Fruit fly (Drosophila melanogaster) whole organism, embryonic: Measurements from ENCODE around the gene Jon25Bi.

ENCODE experiments used
- ATbp ChIP-seq: fragments of 200-800 bp; sonication (Bioruptor generic); optimal IDR thresholded peaks from 2 replicates; lab custom pipeline; 2017; ENCODE audit warnings: missing biosample characterization, mild to moderate bottlenecking, missing genetic modification characterization, missing genetic modification reagents
- Ada2b ChIP-seq: fragments of 200-800 bp; sonication (Bioruptor generic); IDR thresholded peaks from 2 replicates; pipeline ENCODE4 v1.3.6; 2022; ENCODE audit warnings: missing biosample characterization, missing genetic modification characterization
- B-H1 ChIP-seq: fragments of 200-800 bp; sonication (Bioruptor generic); IDR thresholded peaks from 3 replicates; pipeline ENCODE4 v1.3.6; 2022; ENCODE audit warnings: missing biosample characterization, missing genetic modification characterization
- BtbVII ChIP-seq: fragments of 200-800 bp; sonication (Bioruptor generic); optimal IDR thresholded peaks from 3 replicates; lab custom pipeline; 2017; ENCODE audit warnings: missing biosample characterization, mild to moderate bottlenecking, missing genetic modification characterization
- CG10565 ChIP-seq: fragments of 200-800 bp; sonication (Bioruptor generic); optimal IDR thresholded peaks from 3 replicates; lab custom pipeline; 2016; ENCODE audit warnings: missing biosample characterization, mild to moderate bottlenecking, missing genetic modification characterization
- CG10654 ChIP-seq: fragments of 200-800 bp; sonication (Bioruptor generic); optimal IDR thresholded peaks from 2 replicates; lab custom pipeline; 2016; ENCODE audit warnings: missing biosample characterization, missing genetic modification characterization
- CG12659 ChIP-seq: fragments of 200-800 bp; sonication (Bioruptor generic); optimal IDR thresholded peaks from 3 replicates; lab custom pipeline; 2017; ENCODE audit warnings: mild to moderate bottlenecking, missing biosample characterization, missing genetic modification reagents, missing genetic modification characterization
- CG13287 ChIP-seq: fragments of 200-800 bp; sonication (Bioruptor generic); IDR thresholded peaks from 2 replicates; pipeline ENCODE4 v1.3.6; 2022; ENCODE audit warnings: missing biosample characterization, missing genetic modification characterization; ENCODE audit not compliant: partially characterized antibody
- CG13775 ChIP-seq: fragments of 200-800 bp; sonication (Bioruptor generic); optimal IDR thresholded peaks from 3 replicates; lab custom pipeline; 2017; ENCODE audit warnings: missing biosample characterization, mild to moderate bottlenecking, missing genetic modification characterization
- CG14014 ChIP-seq: fragments of 200-800 bp; sonication (Bioruptor generic); IDR thresholded peaks from 2 replicates; pipeline ENCODE4 v1.3.6; 2022; ENCODE audit warnings: missing biosample characterization, missing genetic modification characterization
- CG14710 ChIP-seq: fragments of 200-800 bp; sonication (Bioruptor generic); optimal IDR thresholded peaks from 3 replicates; lab custom pipeline; 2019; ENCODE audit warnings: missing biosample characterization, mild to moderate bottlenecking, missing genetic modification characterization, moderate library complexity
- CG15479 ChIP-seq: fragments of 200-800 bp; sonication (Bioruptor generic); optimal IDR thresholded peaks from 3 replicates; lab custom pipeline; 2019; ENCODE audit warnings: missing biosample characterization, mild to moderate bottlenecking, missing genetic modification characterization, moderate library complexity
- CG18262 ChIP-seq: fragments of 200-800 bp; optimal IDR thresholded peaks from 3 replicates; lab custom pipeline; 2019; ENCODE audit warnings: missing biosample characterization, mild to moderate bottlenecking, missing genetic modification characterization, moderate library complexity
- CG18764 ChIP-seq: fragments of 200-800 bp; sonication (Bioruptor generic); optimal IDR thresholded peaks from 3 replicates; lab custom pipeline; 2016; ENCODE audit warnings: missing biosample characterization, missing genetic modification characterization
- CG2120 ChIP-seq: fragments of 200-800 bp; sonication (Bioruptor generic); optimal IDR thresholded peaks from 3 replicates; lab custom pipeline; 2016; ENCODE audit warnings: missing biosample characterization, missing genetic modification characterization
- CG2202 ChIP-seq: fragments of 200-800 bp; sonication (Bioruptor generic); optimal IDR thresholded peaks from 2 replicates; lab custom pipeline; 2018; ENCODE audit warnings: missing biosample characterization, mild to moderate bottlenecking, missing genetic modification characterization
- CG30403 ChIP-seq: fragments of 200-800 bp; sonication (Bioruptor generic); optimal IDR thresholded peaks from 3 replicates; lab custom pipeline; 2016; ENCODE audit warnings: missing biosample characterization, missing genetic modification characterization
- CG31388 ChIP-seq: fragments of 200-800 bp; sonication (Bioruptor generic); optimal IDR thresholded peaks from 2 replicates; lab custom pipeline; 2016; ENCODE audit warnings: missing biosample characterization, missing genetic modification characterization
- CG4328 ChIP-seq: fragments of 200-800 bp; sonication (Bioruptor generic); optimal IDR thresholded peaks from 3 replicates; lab custom pipeline; 2017; ENCODE audit warnings: missing biosample characterization, missing genetic modification reagents, missing genetic modification characterization
- CG4617 ChIP-seq: fragments of 200-800 bp; sonication (Bioruptor generic); optimal IDR thresholded peaks from 3 replicates; lab custom pipeline; 2016; ENCODE audit warnings: missing biosample characterization, missing genetic modification characterization, borderline replicate concordance
- CG7357 ChIP-seq: fragments of 200-800 bp; sonication (Bioruptor generic); IDR thresholded peaks from 3 replicates; pipeline ENCODE4 v1.3.6; 2022; ENCODE audit warnings: missing biosample characterization, missing genetic modification characterization
- CG7839 ChIP-seq: fragments of 200-800 bp; sonication (Bioruptor generic); optimal IDR thresholded peaks from 3 replicates; lab custom pipeline; 2018; ENCODE audit warnings: missing biosample characterization, mild to moderate bottlenecking, missing genetic modification characterization, moderate library complexity
- CG8281 ChIP-seq: fragments of 200-800 bp; sonication (Bioruptor generic); optimal IDR thresholded peaks from 2 replicates; lab custom pipeline; 2018; ENCODE audit warnings: missing biosample characterization, mild to moderate bottlenecking, missing genetic modification characterization, moderate library complexity
- CHES-1-like ChIP-seq: fragments of 200-800 bp; sonication (Bioruptor generic); optimal IDR thresholded peaks from 2 replicates; lab custom pipeline; 2016; ENCODE audit warnings: missing biosample characterization, missing genetic modification characterization
- D ChIP-seq, 2 experiments: fragments of 200-800 bp in 1 of 2; fragments of >200 bp in 1 of 2; sonication (Bioruptor generic) in 1 of 2; optimal IDR thresholded peaks; 2 replicates in 1 of 2; 3 replicates in 1 of 2; lab custom pipeline; 2017; ENCODE audit warnings: mild to moderate bottlenecking in 1 of 2, missing biosample characterization in 1 of 2, missing genetic modification characterization in 1 of 2, missing genetic modification reagents in 1 of 2
- Dad ChIP-seq: fragments of 200-800 bp; sonication (Bioruptor generic); optimal IDR thresholded peaks from 3 replicates; lab custom pipeline; 2016; ENCODE audit warnings: missing biosample characterization, missing genetic modification characterization
- Deaf1 ChIP-seq: fragments of 200-800 bp; optimal IDR thresholded peaks from 3 replicates; lab custom pipeline; 2019; ENCODE audit warnings: missing biosample characterization, mild to moderate bottlenecking, missing genetic modification characterization, moderate library complexity
- Dek ChIP-seq: fragments of 200-800 bp; sonication (Bioruptor generic); optimal IDR thresholded peaks from 3 replicates; lab custom pipeline; 2019; ENCODE audit warnings: missing biosample characterization, mild to moderate bottlenecking, missing genetic modification characterization, moderate library complexity
- Gsc ChIP-seq: fragments of 200-800 bp; sonication (Bioruptor generic); IDR thresholded peaks from 2 replicates; pipeline ENCODE4 v1.3.6; 2022; ENCODE audit warnings: missing biosample characterization, missing genetic modification characterization
- HmgD ChIP-seq: fragments of 200-800 bp; sonication (Bioruptor generic); optimal IDR thresholded peaks from 3 replicates; lab custom pipeline; 2016; ENCODE audit warnings: missing biosample characterization, missing genetic modification characterization
- Hmr ChIP-seq: fragments of 200-800 bp; sonication (Bioruptor generic); optimal IDR thresholded peaks from 3 replicates; lab custom pipeline; 2017; ENCODE audit warnings: mild to moderate bottlenecking, missing biosample characterization, missing genetic modification reagents, missing genetic modification characterization
- Hmx ChIP-seq: fragments of 200-800 bp; sonication (Bioruptor generic); optimal IDR thresholded peaks from 2 replicates; lab custom pipeline; 2016; ENCODE audit warnings: missing biosample characterization, missing genetic modification characterization
- Hr51 ChIP-seq, 2 experiments: fragments of 200-800 bp; sonication (Bioruptor generic); optimal IDR thresholded peaks; 2 replicates in 1 of 2; 3 replicates in 1 of 2; lab custom pipeline; 2016 to 2018; ENCODE audit warnings: missing biosample characterization in 2 of 2, missing genetic modification characterization in 2 of 2, mild to moderate bottlenecking in 1 of 2, moderate library complexity in 1 of 2
- NC2β ChIP-seq: fragments of 200-800 bp; sonication (Bioruptor generic); optimal IDR thresholded peaks from 2 replicates; lab custom pipeline; 2016; ENCODE audit warnings: missing biosample characterization, missing genetic modification characterization
- Ravus ChIP-seq: fragments of 200-800 bp; sonication (Bioruptor generic); IDR thresholded peaks from 2 replicates; pipeline ENCODE4 v1.3.6; 2022; ENCODE audit warnings: missing biosample characterization, missing genetic modification characterization
- chif ChIP-seq, 2 experiments: fragments of 200-800 bp; sonication (Bioruptor generic); optimal IDR thresholded peaks; 3 replicates each; lab custom pipeline; 2016; ENCODE audit warnings: missing biosample characterization in 2 of 2, missing genetic modification characterization in 2 of 2
- crp ChIP-seq, 2 experiments: fragments of 200-800 bp; sonication (Bioruptor generic); optimal IDR thresholded peaks; 2 replicates in 1 of 2; 3 replicates in 1 of 2; lab custom pipeline; 2017; ENCODE audit warnings: missing biosample characterization in 2 of 2, missing genetic modification characterization in 2 of 2, mild to moderate bottlenecking in 1 of 2, moderate library complexity in 1 of 2
- fd3F ChIP-seq: fragments of 200-800 bp; sonication (Bioruptor generic); optimal IDR thresholded peaks from 2 replicates; lab custom pipeline; 2018; ENCODE audit warnings: missing biosample characterization, mild to moderate bottlenecking, missing genetic modification characterization, moderate library complexity
- gem ChIP-seq: fragments of 200-800 bp; sonication (Bioruptor generic); optimal IDR thresholded peaks from 2 replicates; lab custom pipeline; 2019; ENCODE audit warnings: missing biosample characterization, mild to moderate bottlenecking, missing genetic modification characterization, moderate library complexity
- mam ChIP-seq: fragments of 200-800 bp; sonication (Bioruptor generic); optimal IDR thresholded peaks from 3 replicates; lab custom pipeline; 2016; ENCODE audit warnings: missing biosample characterization, missing genetic modification characterization
- sd ChIP-seq: fragments of 200-800 bp; sonication (Bioruptor generic); optimal IDR thresholded peaks from 3 replicates; lab custom pipeline; 2018; ENCODE audit warnings: missing biosample characterization, mild to moderate bottlenecking, missing genetic modification characterization, moderate library complexity
- sens ChIP-seq: fragments of 200-800 bp; sonication (Bioruptor generic); peaks from one replicate; lab custom pipeline; 2016; ENCODE audit warnings: missing biosample characterization, missing genetic modification characterization
- sob ChIP-seq: fragments of 200-800 bp; sonication (Bioruptor generic); IDR thresholded peaks from 2 replicates; pipeline ENCODE4 v1.3.6; 2022; ENCODE audit warnings: missing biosample characterization, missing genetic modification characterization
- tll ChIP-seq, 2 experiments: fragments of 200-800 bp in 1 of 2; fragments of >200 bp in 1 of 2; sonication (Bioruptor generic) in 1 of 2; optimal IDR thresholded peaks; 2 replicates each; lab custom pipeline; 2017 to 2019; ENCODE audit warnings: missing biosample characterization in 2 of 2, missing genetic modification characterization in 2 of 2, mild to moderate bottlenecking in 1 of 2, moderate library complexity in 1 of 2
- trh ChIP-seq: fragments of 200-800 bp; sonication (Bioruptor generic); optimal IDR thresholded peaks from 2 replicates; lab custom pipeline; 2016; ENCODE audit warnings: missing biosample characterization, missing genetic modification characterization
- tup ChIP-seq: fragments of 200-800 bp; sonication (Bioruptor generic); optimal IDR thresholded peaks from 2 replicates; lab custom pipeline; 2016; ENCODE audit warnings: missing biosample characterization, mild to moderate bottlenecking, missing genetic modification characterization, moderate library complexity
- wek ChIP-seq: fragments of 200-800 bp; sonication (Bioruptor generic); optimal IDR thresholded peaks from 3 replicates; lab custom pipeline; 2018; ENCODE audit warnings: missing biosample characterization, mild to moderate bottlenecking, missing genetic modification characterization, moderate library complexity
- zen2 ChIP-seq: fragments of 200-800 bp; sonication (Bioruptor generic); IDR thresholded peaks from 3 replicates; pipeline ENCODE4 v1.3.6; 2022; ENCODE audit warnings: missing biosample characterization, missing genetic modification characterization; ENCODE audit not compliant: partially characterized antibody

Jon25Bi gene

dm6 chr2L:4999389-5000032 lies 44.6 kb upstream of the Jon25Bi start (continued):
- TF ChIP-seq CG18764 (GFP tag; lab: Kevin White, UChicago) (peak; percentile 42), NC2β (GFP tag; lab: Kevin White, UChicago) (no peak), sob (GFP tag; lab: Robert Waterston, UW) (peak; percentile 71), Gsc (GFP tag; lab: Robert Waterston, UW) (0 out of 2 replicates have a peak, but pooled peaks have one; percentile 33), chif (GFP tag; optimal IDR thresholded peaks at IDR 0.05; lab: Kevin White, UChicago) (peak; percentile 50 to 67), CG4617 (GFP tag; lab: Kevin White, UChicago) (peak; percentile 10), crp (GFP tag; optimal IDR thresholded peaks at IDR 0.05; lab: Kevin White, UChicago) (no peak), CG7357 (GFP tag; lab: Robert Waterston, UW) (peak; percentile 55; the same call in 1 of the 3 replicates), Dad (GFP tag; lab: Kevin White, UChicago) (peak; percentile 44), CG13775 (GFP tag; lab: Kevin White, UChicago) (peak; percentile 58), zen2 (no peak), B-H1 (GFP tag; lab: Robert Waterston, UW) (peak; percentile 69), D (optimal IDR thresholded peaks at IDR 0.05; lab: Kevin White, UChicago) (no peak), D (GFP tag; optimal IDR thresholded peaks at IDR 0.05; lab: Kevin White, UChicago) (peak; percentile 41), CG14710 (tag; lab: Kevin White, UChicago) (peak; percentile 24), Ravus (GFP tag; lab: Robert Waterston, UW) (no peak; the same call in 1 of the 2 replicates), CG12659 (GFP tag; lab: Kevin White, UChicago) (peak; percentile 40), trh (GFP tag; lab: Kevin White, UChicago) (peak; percentile 8), CG10654 (GFP tag; lab: Kevin White, UChicago) (peak; percentile 21), Ada2b (GFP tag; lab: Robert Waterston, UW) (peak; percentile 76), CG14014 (GFP tag; lab: Robert Waterston, UW) (peak; percentile 64), Hr51 (GFP tag; optimal IDR thresholded peaks at IDR 0.05; lab: Kevin White, UChicago) (peak; percentile 36 to 64), CG15479 (no peak), tll (GFP tag; optimal IDR thresholded peaks at IDR 0.05; lab: Kevin White, UChicago) (no peak), HmgD (GFP tag; lab: Kevin White, UChicago) (no peak), CG18262 (tag; lab: Kevin White, UChicago) (peak; percentile 65), Dek (tag; lab: Kevin White, UChicago) (peak; percentile 42), Deaf1 (tag; lab: Kevin White, UChicago) (peak; percentile 41), CG2120 (peak; percentile 77), Hmr (peak; percentile 55), gem (tag; lab: Kevin White, UChicago) (peak; percentile 75), tup (peak; percentile 42), ATbp (peak; percentile 54), BtbVII (GFP tag; lab: Kevin White, UChicago) (peak; percentile 70), CG30403 (GFP tag; lab: Kevin White, UChicago) (peak; percentile 49), sd (no peak), CG4328 (GFP tag; lab: Kevin White, UChicago) (peak; percentile 31), CG13287 (GFP tag; lab: Robert Waterston, UW) (no peak), Hmx (GFP tag; lab: Kevin White, UChicago) (peak; percentile 26), CG10565 (GFP tag; lab: Kevin White, UChicago) (no peak), fd3F (GFP tag; lab: Kevin White, UChicago) (peak; percentile 58), CG2202 (peak; percentile 25), CHES-1-like (GFP tag; lab: Kevin White, UChicago) (peak; percentile 58), sens (peak; percentile 95), wek (GFP tag; lab: Kevin White, UChicago) (no peak), CG7839 (tag; lab: Kevin White, UChicago) (peak; percentile 78), CG8281 (tag; lab: Kevin White, UChicago) (peak; percentile 33), mam (GFP tag; lab: Kevin White, UChicago) (peak; percentile 64), CG31388 (GFP tag; lab: Kevin White, UChicago) (peak; percentile 24)
